Fruit fly (Drosophila melanogaster) whole organism, wandering third instar larva: ENCODE data around the gene CG11307.

Source experiments
- Abd-B ChIP-seq: fragments of >200 bp; optimal IDR thresholded peaks from 2 replicates; lab custom pipeline; 2017; ENCODE audit warnings: missing biosample characterization, missing genetic modification characterization
- CG32264 ChIP-seq: fragments of 200-800 bp; sonication (Bioruptor generic); optimal IDR thresholded peaks from 2 replicates; lab custom pipeline; 2016; ENCODE audit warnings: missing biosample characterization, missing genetic modification characterization
- CG9705 ChIP-seq: fragments of 200-800 bp; sonication (Bioruptor generic); optimal IDR thresholded peaks from 2 replicates; lab custom pipeline; 2018; ENCODE audit warnings: missing biosample characterization, mild to moderate bottlenecking, missing genetic modification characterization
- CrebA ChIP-seq: fragments of 200-800 bp; sonication (Bioruptor generic); optimal IDR thresholded peaks from 2 replicates; lab custom pipeline; 2016; ENCODE audit warnings: missing biosample characterization, mild to moderate bottlenecking, missing genetic modification characterization, borderline replicate concordance
- Dfd ChIP-seq: fragments of >200 bp; optimal IDR thresholded peaks from 2 replicates; lab custom pipeline; 2017; ENCODE audit warnings: missing biosample characterization, missing genetic modification characterization
- Dif ChIP-seq: fragments of 200-275, 200-300 bp; sonication (Bioruptor generic); optimal IDR thresholded peaks from 2 replicates; lab custom pipeline; 2018; ENCODE audit warnings: missing biosample characterization, missing genetic modification characterization; ENCODE audit not compliant: partially characterized antibody
- GATAd ChIP-seq: sonication (Bioruptor generic); optimal IDR thresholded peaks from 2 replicates; lab custom pipeline; 2016; ENCODE audit warnings: missing biosample characterization, missing genetic modification characterization
- HLH106 ChIP-seq: fragments of 200-800 bp; optimal IDR thresholded peaks from 3 replicates; lab custom pipeline; 2019; ENCODE audit warnings: missing biosample characterization, mild to moderate bottlenecking, missing genetic modification characterization, moderate library complexity
- Hnf4 ChIP-seq: fragments of 200-800 bp; sonication (Bioruptor generic); optimal IDR thresholded peaks from 2 replicates; lab custom pipeline; 2016; ENCODE audit warnings: missing biosample characterization, mild to moderate bottlenecking, missing genetic modification characterization
- Hr78 ChIP-seq: fragments of >200 bp; optimal IDR thresholded peaks from 2 replicates; lab custom pipeline; 2017; ENCODE audit warnings: missing biosample characterization, missing genetic modification characterization
- Hr83 ChIP-seq: fragments of 200-300 bp; sonication (Bioruptor generic); optimal IDR thresholded peaks from 2 replicates; lab custom pipeline; 2016; ENCODE audit warnings: missing biosample characterization, mild to moderate bottlenecking, missing genetic modification characterization, moderate library complexity; ENCODE audit not compliant: poor library complexity, severe bottlenecking
- Jra ChIP-seq: sonication (Bioruptor generic); optimal IDR thresholded peaks from 2 replicates; lab custom pipeline; 2016; ENCODE audit warnings: missing biosample characterization, missing genetic modification characterization
- Mio ChIP-seq: sonication (Bioruptor generic); optimal IDR thresholded peaks from 2 replicates; lab custom pipeline; 2016; ENCODE audit warnings: missing biosample characterization, missing genetic modification characterization
- Myc ChIP-seq: fragments of >200 bp; optimal IDR thresholded peaks from 2 replicates; lab custom pipeline; 2017
- OdsH ChIP-seq: fragments of 200-800 bp; sonication (Bioruptor generic); optimal IDR thresholded peaks from 2 replicates; lab custom pipeline; 2016; ENCODE audit warnings: missing biosample characterization, mild to moderate bottlenecking, missing genetic modification characterization
- Rel ChIP-seq, 2 experiments: fragments of 200-800 bp; sonication (Bioruptor generic) in 1 of 2; optimal IDR thresholded peaks; 2 replicates in 1 of 2; 3 replicates in 1 of 2; lab custom pipeline; 2016 to 2019; ENCODE audit warnings: mild to moderate bottlenecking in 2 of 2, missing biosample characterization in 2 of 2, missing genetic modification characterization in 2 of 2, moderate library complexity in 1 of 2
- Sp1 ChIP-seq: fragments of 200-800 bp; sonication (Bioruptor generic); optimal IDR thresholded peaks from 3 replicates; lab custom pipeline; 2019; ENCODE audit warnings: missing biosample characterization, mild to moderate bottlenecking, missing genetic modification characterization, moderate library complexity
- Vsx2 ChIP-seq: fragments of 200-300, 225-300 bp; sonication (Bioruptor generic); optimal IDR thresholded peaks from 2 replicates; lab custom pipeline; 2018; ENCODE audit warnings: missing biosample characterization, missing genetic modification characterization; ENCODE audit not compliant: partially characterized antibody
- br ChIP-seq: fragments of 200-800 bp; sonication (Bioruptor generic); optimal IDR thresholded peaks from 2 replicates; lab custom pipeline; 2016; ENCODE audit warnings: missing biosample characterization, missing genetic modification characterization
- brk ChIP-seq: fragments of 200-800 bp; sonication (Bioruptor generic); optimal IDR thresholded peaks from 2 replicates; lab custom pipeline; 2016; ENCODE audit warnings: missing biosample characterization, mild to moderate bottlenecking, missing genetic modification characterization
- dl ChIP-seq, 2 experiments: fragments of 175-275, 200-275 bp in 1 of 2; fragments of 200-275 bp in 1 of 2; sonication (Bioruptor generic); optimal IDR thresholded peaks; lab custom pipeline; 2018; ENCODE audit warnings: mild to moderate bottlenecking in 2 of 2, missing biosample characterization in 2 of 2, missing genetic modification characterization in 2 of 2, moderate library complexity in 2 of 2; ENCODE audit not compliant: partially characterized antibody in 2 of 2, insufficient read depth in 1 of 2
- dmrt93B ChIP-seq: fragments of 200-800 bp; sonication (Bioruptor generic); optimal IDR thresholded peaks from 2 replicates; lab custom pipeline; 2018; ENCODE audit warnings: missing biosample characterization, mild to moderate bottlenecking, missing genetic modification characterization
- dsf ChIP-seq: sonication (Bioruptor generic); optimal IDR thresholded peaks from 2 replicates; lab custom pipeline; 2016; ENCODE audit warnings: missing biosample characterization, missing genetic modification characterization, borderline replicate concordance
- ey ChIP-seq: fragments of 200-800 bp; sonication (Bioruptor generic); optimal IDR thresholded peaks from 2 replicates; lab custom pipeline; 2016; ENCODE audit warnings: missing biosample characterization, missing genetic modification characterization
- foxo ChIP-seq, 2 experiments: fragments of 200-800 bp; sonication (Bioruptor generic); optimal IDR thresholded peaks; 2 replicates in 1 of 2; 3 replicates in 1 of 2; lab custom pipeline; 2016 to 2017; ENCODE audit warnings: missing biosample characterization in 2 of 2, missing genetic modification characterization in 2 of 2
- fru ChIP-seq: fragments of 200-800 bp; sonication (Bioruptor generic); optimal IDR thresholded peaks from 3 replicates; lab custom pipeline; 2016; ENCODE audit warnings: missing biosample characterization, mild to moderate bottlenecking, missing genetic modification characterization
- h ChIP-seq: fragments of 200-800 bp; sonication (Bioruptor generic); optimal IDR thresholded peaks from 3 replicates; lab custom pipeline; 2016; ENCODE audit warnings: missing biosample characterization, mild to moderate bottlenecking, missing genetic modification characterization
- jim ChIP-seq: fragments of 175-275, 200-325 bp; sonication (Bioruptor generic); optimal IDR thresholded peaks from 2 replicates; lab custom pipeline; 2016; ENCODE audit warnings: missing biosample characterization, mild to moderate bottlenecking, missing genetic modification characterization
- lola ChIP-seq: fragments of >200 bp; optimal IDR thresholded peaks from 2 replicates; lab custom pipeline; 2017; ENCODE audit warnings: missing biosample characterization, missing genetic modification characterization
- pan ChIP-seq: fragments of >200 bp; optimal IDR thresholded peaks from 2 replicates; lab custom pipeline; 2017
- psq ChIP-seq: fragments of 200-800 bp; sonication (Bioruptor generic); optimal IDR thresholded peaks from 3 replicates; lab custom pipeline; 2017; ENCODE audit warnings: missing biosample characterization, mild to moderate bottlenecking, missing genetic modification characterization, moderate library complexity
- rgr ChIP-seq: fragments of 200-800 bp; sonication (Bioruptor generic); optimal IDR thresholded peaks from 3 replicates; lab custom pipeline; 2016; ENCODE audit warnings: missing biosample characterization, mild to moderate bottlenecking, missing genetic modification characterization
- sv ChIP-seq: fragments of 200-800 bp; sonication (Bioruptor generic); optimal IDR thresholded peaks from 3 replicates; lab custom pipeline; 2016; ENCODE audit warnings: missing biosample characterization, missing genetic modification characterization
- tai ChIP-seq: sonication (Bioruptor generic); optimal IDR thresholded peaks from 2 replicates; lab custom pipeline; 2016; ENCODE audit warnings: missing biosample characterization, missing genetic modification characterization
- usp ChIP-seq: fragments of >200 bp; optimal IDR thresholded peaks from 2 replicates; lab custom pipeline; 2017; ENCODE audit warnings: missing biosample characterization, missing genetic modification characterization
- woc ChIP-seq: sonication (Bioruptor generic); optimal IDR thresholded peaks from 2 replicates; lab custom pipeline; 2016; ENCODE audit warnings: missing biosample characterization, mild to moderate bottlenecking, missing genetic modification characterization

CG11307 gene

DNA sequence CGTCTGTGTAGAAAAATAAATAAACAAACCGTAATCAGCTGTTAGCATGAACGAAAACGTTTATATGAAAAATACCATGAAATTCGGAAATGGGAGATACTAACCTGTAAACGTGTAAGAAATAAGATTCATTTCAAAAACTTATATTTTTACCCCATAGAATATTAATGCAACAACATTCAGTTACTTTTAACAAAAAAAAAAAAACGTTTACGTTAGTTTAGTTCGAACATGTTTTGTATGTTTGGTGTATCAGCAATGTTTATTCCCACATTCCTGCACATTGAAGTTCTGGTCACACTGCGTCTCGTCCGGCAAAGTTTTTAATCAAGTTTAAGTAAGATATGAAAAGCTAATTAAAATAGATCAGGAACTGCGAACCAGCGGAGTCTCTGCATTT lies at the start of gene CG11307, which contains the start of gene S1P:
Gene CG11307 (plus strand): TSS at position 270 of the 400 bp plus-strand sequence.
Gene S1P (minus strand): TSS at position 23 of the 400 bp plus-strand sequence.
- TF ChIP-seq tai (GFP tag; lab: Kevin White, UChicago) = peak; percentile 12
- no peak for TF ChIP-seq Dif

DNA sequence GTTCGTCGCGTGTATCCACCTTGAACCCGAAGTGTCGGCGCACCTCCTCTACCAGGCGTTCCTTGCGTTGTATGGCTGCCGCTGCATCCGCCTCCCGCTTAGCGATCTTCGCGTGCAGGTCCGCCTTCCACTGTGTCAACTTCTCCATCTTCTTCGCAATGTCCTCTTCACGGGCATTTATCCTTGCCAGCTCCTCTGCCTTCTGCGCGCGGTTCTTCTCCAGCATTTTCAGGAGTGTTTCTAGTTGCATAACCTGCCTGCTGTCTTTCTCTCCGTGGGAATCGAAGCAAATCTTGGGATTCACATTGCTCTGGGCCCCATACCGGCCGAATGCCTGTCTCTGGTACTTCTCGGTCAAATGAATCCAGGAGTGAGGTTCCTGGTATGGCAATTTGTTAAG lies 49.2 kb upstream of the CG11307 start:
- TF ChIP-seq dmrt93B (GFP tag; lab: Kevin White, UChicago) (no peak), br (GFP tag; lab: Kevin White, UChicago) (no peak), Dif (no peak), Vsx2 (GFP tag; lab: Kevin White, UChicago) (no peak)

DNA sequence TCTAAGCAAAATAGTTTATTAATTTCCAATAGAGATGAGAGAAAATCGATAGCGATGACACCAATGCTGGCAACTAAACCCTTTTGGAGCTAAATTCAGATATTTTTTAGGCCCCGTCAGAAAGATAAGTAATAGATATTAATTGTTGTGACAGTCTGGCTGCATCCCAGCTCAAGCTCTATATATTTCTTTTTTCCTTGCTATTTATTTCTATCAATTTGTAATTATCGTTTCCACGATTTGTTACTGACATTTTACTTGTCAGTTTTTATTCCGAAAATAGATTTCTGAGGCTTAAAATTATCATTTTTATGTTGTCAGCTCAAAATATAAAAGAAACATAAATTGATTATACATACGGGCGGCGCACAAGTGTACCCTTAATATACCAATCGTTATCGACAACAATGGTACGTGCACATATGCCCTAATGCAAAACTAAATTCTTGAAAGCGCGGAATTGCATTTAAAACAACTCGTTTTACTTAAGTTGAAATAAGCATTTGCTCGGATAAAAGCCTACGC lies 48.5 kb upstream of the CG11307 start, which contains the start of the genes CRIF and SMC5:
Gene CRIF (minus strand): TSS at position 51 of the 525 bp plus-strand sequence.
Gene SMC5 (plus strand): TSS at position 329 of the 525 bp plus-strand sequence.
- no peak for TF ChIP-seq usp
- TF ChIP-seq foxo (GFP tag; optimal IDR thresholded peaks at IDR 0.05; lab: Kevin White, UChicago) = no peak
- TF ChIP-seq jim (GFP tag; lab: Kevin White, UChicago) = no peak
- TF ChIP-seq psq (GFP tag; lab: Kevin White, UChicago) = peak; percentile 40
- no peak for TF ChIP-seq Hr83
- no peak for TF ChIP-seq GATAd (GFP tag; lab: Kevin White, UChicago)
- TF ChIP-seq HLH106 = peak; percentile 59
- no peak for TF ChIP-seq br (GFP tag; lab: Kevin White, UChicago)
- TF ChIP-seq Vsx2 (GFP tag; lab: Kevin White, UChicago) = peak; percentile 95
- TF ChIP-seq CrebA (GFP tag; lab: Kevin White, UChicago) = no peak
- TF ChIP-seq dsf (GFP tag; lab: Kevin White, UChicago) = no peak
- no peak for TF ChIP-seq rgr (GFP tag; lab: Kevin White, UChicago)
- peak; percentile 86 for TF ChIP-seq woc (GFP tag; lab: Kevin White, UChicago)
- no peak for TF ChIP-seq CG32264
- TF ChIP-seq tai (GFP tag; lab: Kevin White, UChicago) = peak; percentile 83
- peak; percentile 60 for TF ChIP-seq sv (GFP tag; lab: Kevin White, UChicago)
- TF ChIP-seq dl (GFP tag; optimal IDR thresholded peaks at IDR 0.05; lab: Kevin White, UChicago; ENCODE audit: insufficient read depth in 1 of 2, partially characterized antibody in 2 of 2) = peak; percentile 18 to 62
- TF ChIP-seq ey (GFP tag; lab: Kevin White, UChicago) = peak; percentile 47
- peak; percentile 56 for TF ChIP-seq CG9705 (GFP tag; lab: Kevin White, UChicago)
- TF ChIP-seq h (GFP tag; lab: Kevin White, UChicago) = no peak
- TF ChIP-seq dmrt93B (GFP tag; lab: Kevin White, UChicago) = no peak
- TF ChIP-seq Hr78 (GFP tag; lab: Kevin White, UChicago) = no peak
- TF ChIP-seq pan = no peak
- TF ChIP-seq Jra (GFP tag; lab: Kevin White, UChicago) = peak; percentile 34
- TF ChIP-seq Hnf4 (GFP tag; lab: Kevin White, UChicago) = peak; percentile 64
- TF ChIP-seq Abd-B (GFP tag; lab: Kevin White, UChicago) = no peak
- TF ChIP-seq Myc = peak; percentile 91
- no peak for TF ChIP-seq Rel (GFP tag; optimal IDR thresholded peaks at IDR 0.05; lab: Kevin White, UChicago)
- TF ChIP-seq Rel (tag; optimal IDR thresholded peaks at IDR 0.05; lab: Kevin White, UChicago) = no peak
- TF ChIP-seq Sp1 (GFP tag; lab: Kevin White, UChicago) = no peak
- no peak for TF ChIP-seq Dfd (GFP tag; lab: Kevin White, UChicago)
- TF ChIP-seq Mio = no peak
- no peak for TF ChIP-seq brk
- TF ChIP-seq Dif = peak; percentile 86
- TF ChIP-seq lola (GFP tag; lab: Kevin White, UChicago) = no peak
- peak; percentile 45 for TF ChIP-seq OdsH
- TF ChIP-seq, all 38 proteins: peak for 14

DNA sequence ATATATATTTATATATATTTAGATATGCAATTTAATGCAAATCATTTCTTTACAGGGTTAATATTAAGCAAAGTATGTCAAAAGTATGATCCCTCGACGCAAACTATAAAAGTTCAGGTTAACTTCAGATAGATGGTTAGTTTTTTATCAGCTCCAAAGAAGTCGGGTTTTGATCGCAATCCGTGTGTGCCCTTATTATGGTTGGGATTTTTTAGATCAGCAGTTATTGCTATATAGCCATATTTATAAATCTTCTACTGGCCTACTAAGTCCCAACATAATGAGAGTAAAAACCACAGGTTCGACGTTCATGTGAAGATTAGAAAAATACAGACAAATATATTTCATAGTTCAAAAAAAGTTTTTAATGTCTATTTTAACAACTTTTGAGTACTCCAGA lies 43.6 kb upstream of the CG11307 start, which contains the start of gene EMC10:
Gene EMC10 (plus strand): TSS at position 301 of the 400 bp plus-strand sequence.
- TF ChIP-seq foxo (GFP tag; optimal IDR thresholded peaks at IDR 0.05; lab: Kevin White, UChicago) (no peak), GATAd (GFP tag; lab: Kevin White, UChicago) (no peak), fru (GFP tag; lab: Kevin White, UChicago) (no peak), Sp1 (GFP tag; lab: Kevin White, UChicago) (no peak), CrebA (GFP tag; lab: Kevin White, UChicago) (no peak), Dif (no peak), br (GFP tag; lab: Kevin White, UChicago) (no peak), rgr (GFP tag; lab: Kevin White, UChicago) (no peak)
